Worm (Caenorhabditis elegans): ENCODE results near the gene ZK402.1.
A peak's percentile ranks its signal among the peaks of the same experiment; 100 is the strongest.

ce11 chrX:1443556-1444243, 39.6 kb downstream of the ZK402.1 start:
- TF ChIP-seq pha-4 (tag; optimal IDR thresholded peaks at IDR 0.05), result no peak
- no peak for TF ChIP-seq nhr-2 (tag; optimal IDR thresholded peaks at IDR 0.05)
- TF ChIP-seq hlh-1 (tag; optimal IDR thresholded peaks at IDR 0.05), result no peak
- TF ChIP-seq flh-1 (GFP tag; optimal IDR thresholded peaks at IDR 0.05), result no peak
- no peak for TF ChIP-seq elt-3 (tag; optimal IDR thresholded peaks at IDR 0.05)
- TF ChIP-seq ces-1 (GFP tag; optimal IDR thresholded peaks at IDR 0.05), result peak; percentile 6
- no peak for TF ChIP-seq unc-62 (GFP tag; optimal IDR thresholded peaks at IDR 0.05)
- TF ChIP-seq nhr-237 (tag; optimal IDR thresholded peaks at IDR 0.05), result no peak
- no peak for TF ChIP-seq ztf-11 (tag; optimal IDR thresholded peaks at IDR 0.05)
- no peak for TF ChIP-seq sptf-1 (tag; optimal IDR thresholded peaks at IDR 0.05)

Data from whole organism, mixed stage, embryonic.